Fruit fly (Drosophila melanogaster) whole organism, adult: ENCODE data around the gene CG3841.
A peak's percentile ranks its signal among the peaks of the same experiment; 100 is the strongest.

Source experiments
- CG11617 ChIP-seq: fragments of 200-800 bp; sonication (Bioruptor generic); optimal IDR thresholded peaks from 2 replicates; lab custom pipeline; 2017; ENCODE audit warnings: mild to moderate bottlenecking, missing biosample characterization, missing genetic modification reagents, missing genetic modification characterization
- CG12768 ChIP-seq: fragments of 200-800 bp; sonication (Bioruptor generic); optimal IDR thresholded peaks from 2 replicates; lab custom pipeline; 2017; ENCODE audit warnings: missing biosample characterization, missing genetic modification characterization, mild to moderate bottlenecking, moderate library complexity, missing genetic modification reagents
- CG14711 ChIP-seq: fragments of 200-800 bp; sonication (Bioruptor generic); optimal IDR thresholded peaks from 2 replicates; lab custom pipeline; 2018; ENCODE audit warnings: missing biosample characterization, mild to moderate bottlenecking, missing genetic modification characterization, moderate library complexity
- CG1620 ChIP-seq: fragments of 200-800 bp; sonication (Bioruptor generic); optimal IDR thresholded peaks from 2 replicates; lab custom pipeline; 2016; ENCODE audit warnings: missing biosample characterization, missing genetic modification characterization
- CG33017 ChIP-seq: fragments of 200-800 bp; sonication (Bioruptor generic); optimal IDR thresholded peaks from 2 replicates; lab custom pipeline; 2018; ENCODE audit warnings: missing biosample characterization, mild to moderate bottlenecking, missing genetic modification characterization, moderate library complexity
- CG5204 ChIP-seq: fragments of 200-800 bp; sonication (Bioruptor generic); optimal IDR thresholded peaks from 2 replicates; lab custom pipeline; 2016; ENCODE audit warnings: missing biosample characterization, missing genetic modification characterization
- CG7045 ChIP-seq: fragments of 200-800 bp; sonication (Bioruptor generic); optimal IDR thresholded peaks from 2 replicates; lab custom pipeline; 2017; ENCODE audit warnings: missing biosample characterization, mild to moderate bottlenecking, missing genetic modification characterization
- CG7101 ChIP-seq: fragments of 200-800 bp; sonication (Bioruptor generic); optimal IDR thresholded peaks from 2 replicates; lab custom pipeline; 2018; ENCODE audit warnings: missing biosample characterization, mild to moderate bottlenecking, missing genetic modification characterization, moderate library complexity
- Clk ChIP-seq: fragments of 200-800 bp; sonication (Bioruptor generic); optimal IDR thresholded peaks from 2 replicates; lab custom pipeline; 2017; ENCODE audit warnings: missing biosample characterization, missing genetic modification characterization
- Crg-1 ChIP-seq: fragments of 200-800 bp; sonication (Bioruptor generic); optimal IDR thresholded peaks from 2 replicates; lab custom pipeline; 2016; ENCODE audit warnings: missing biosample characterization, missing genetic modification characterization
- Hr96 ChIP-seq: fragments of 200-800 bp; sonication (Bioruptor generic); optimal IDR thresholded peaks from 2 replicates; lab custom pipeline; 2016; ENCODE audit warnings: missing biosample characterization, missing genetic modification characterization
- Mnt ChIP-seq: fragments of 200-800 bp; sonication (Bioruptor generic); optimal IDR thresholded peaks from 2 replicates; lab custom pipeline; 2016; ENCODE audit warnings: missing biosample characterization, mild to moderate bottlenecking, missing genetic modification characterization
- bab1 ChIP-seq: fragments of 200-800 bp; sonication (Bioruptor generic); optimal IDR thresholded peaks from 3 replicates; lab custom pipeline; 2019; ENCODE audit warnings: missing biosample characterization, mild to moderate bottlenecking, missing genetic modification characterization, moderate library complexity
- cic ChIP-seq: fragments of 200-800 bp; sonication (Bioruptor generic); optimal IDR thresholded peaks from 2 replicates; lab custom pipeline; 2017; ENCODE audit warnings: missing biosample characterization, mild to moderate bottlenecking, missing genetic modification characterization, moderate library complexity
- cnc ChIP-seq, 2 experiments: fragments of >200 bp; optimal IDR thresholded peaks; 2 replicates each; lab custom pipeline; 2017
- kay ChIP-seq: fragments of 200-800 bp; sonication (Bioruptor generic); peaks from one replicate; lab custom pipeline; 2016; ENCODE audit warnings: missing biosample characterization, missing genetic modification characterization, borderline replicate concordance
- ovo ChIP-seq: fragments of 200-800 bp; sonication (Bioruptor generic); optimal IDR thresholded peaks from 2 replicates; lab custom pipeline; 2016; ENCODE audit warnings: missing biosample characterization, missing genetic modification characterization
- pad ChIP-seq: fragments of 200-800 bp; sonication (Bioruptor generic); optimal IDR thresholded peaks from 3 replicates; lab custom pipeline; 2017; ENCODE audit warnings: missing biosample characterization, missing genetic modification characterization, mild to moderate bottlenecking, moderate library complexity, missing genetic modification reagents
- tj ChIP-seq: fragments of 200-800 bp; sonication (Bioruptor generic); optimal IDR thresholded peaks from 3 replicates; lab custom pipeline; 2017; ENCODE audit warnings: missing biosample characterization, mild to moderate bottlenecking, missing genetic modification characterization, moderate library complexity
- toe ChIP-seq: fragments of 200-800 bp; sonication (Bioruptor generic); optimal IDR thresholded peaks from 2 replicates; lab custom pipeline; 2016; ENCODE audit warnings: missing biosample characterization, missing genetic modification characterization

CG3841 gene

dm6 chr2L:9600772-9601171 is 11.5 kb downstream of the CG3841 start, which contains the start of gene CG4382:
CG4382 (minus strand) TSS chr2L:9600872.
- no peak for TF ChIP-seq bab1 (GFP tag; lab: Kevin White, UChicago)
- TF ChIP-seq Clk (GFP tag; lab: Kevin White, UChicago): no peak
- no peak for TF ChIP-seq CG7101 (tag; lab: Kevin White, UChicago)
- no peak for TF ChIP-seq CG11617 (GFP tag; lab: Kevin White, UChicago)
- no peak for TF ChIP-seq toe (GFP tag; lab: Kevin White, UChicago)
- no peak for TF ChIP-seq Crg-1
- TF ChIP-seq cnc (optimal IDR thresholded peaks at IDR 0.05; lab: Kevin White, UChicago): no peak
- TF ChIP-seq CG33017: no peak
- TF ChIP-seq kay (GFP tag; lab: Kevin White, UChicago): no peak
- no peak for TF ChIP-seq CG5204

- TF ChIP-seq CG11617 (GFP tag; lab: Kevin White, UChicago): no peak
- no peak for TF ChIP-seq toe (GFP tag; lab: Kevin White, UChicago)
- no peak for TF ChIP-seq CG12768 (GFP tag; lab: Kevin White, UChicago)
- TF ChIP-seq Hr96 (GFP tag; lab: Kevin White, UChicago): no peak
- TF ChIP-seq CG7101 (tag; lab: Kevin White, UChicago): no peak
- TF ChIP-seq ovo (GFP tag; lab: Kevin White, UChicago): no peak
- no peak for TF ChIP-seq kay (GFP tag; lab: Kevin White, UChicago)
- TF ChIP-seq CG14711: no peak
- no peak for TF ChIP-seq tj (GFP tag; lab: Kevin White, UChicago)
- no peak for TF ChIP-seq Clk (GFP tag; lab: Kevin White, UChicago)
- TF ChIP-seq cnc (optimal IDR thresholded peaks at IDR 0.05; lab: Kevin White, UChicago): no peak
- TF ChIP-seq Crg-1: no peak
These were observed 11.9 kb downstream of the CG3841 start for dm6 chr2L:9601220-9601619.

- no peak for TF ChIP-seq CG11617 (GFP tag; lab: Kevin White, UChicago)
- TF ChIP-seq CG7045: no peak
- no peak for TF ChIP-seq CG7101 (tag; lab: Kevin White, UChicago)
- TF ChIP-seq cnc (optimal IDR thresholded peaks at IDR 0.05; lab: Kevin White, UChicago): no peak
- TF ChIP-seq ovo (GFP tag; lab: Kevin White, UChicago): no peak
These were observed 12.8 kb downstream of the CG3841 start for dm6 chr2L:9602103-9602502.

- no peak for TF ChIP-seq ovo (GFP tag; lab: Kevin White, UChicago)
- no peak for TF ChIP-seq cnc (optimal IDR thresholded peaks at IDR 0.05; lab: Kevin White, UChicago)
- TF ChIP-seq cic (GFP tag; lab: Kevin White, UChicago): no peak
- TF ChIP-seq CG7101 (tag; lab: Kevin White, UChicago): no peak
- TF ChIP-seq tj (GFP tag; lab: Kevin White, UChicago): no peak
- TF ChIP-seq CG12768 (GFP tag; lab: Kevin White, UChicago): no peak
These were observed 18.8 kb downstream of the CG3841 start, which contains the start of gene gcm2 for dm6 chr2L:9607997-9608563. gcm2 (plus strand) TSS chr2L:9608562.

- TF ChIP-seq tj (GFP tag; lab: Kevin White, UChicago) (no peak), Clk (GFP tag; lab: Kevin White, UChicago) (no peak), toe (GFP tag; lab: Kevin White, UChicago) (no peak), Crg-1 (no peak), ovo (GFP tag; lab: Kevin White, UChicago) (no peak), CG1620 (GFP tag; lab: Kevin White, UChicago) (no peak), kay (GFP tag; lab: Kevin White, UChicago) (no peak), CG5204 (no peak), pad (GFP tag; lab: Kevin White, UChicago) (no peak), cic (GFP tag; lab: Kevin White, UChicago) (no peak), CG11617 (GFP tag; lab: Kevin White, UChicago) (no peak), CG7101 (tag; lab: Kevin White, UChicago) (no peak), CG12768 (GFP tag; lab: Kevin White, UChicago) (no peak), CG33017 (no peak)
These were observed 20.1 kb downstream of the CG3841 start for dm6 chr2L:9609337-9609856.

dm6 chr2L:9612654-9613005 is 23.4 kb downstream of the CG3841 start:
- no peak for TF ChIP-seq CG7045
- no peak for TF ChIP-seq pad (GFP tag; lab: Kevin White, UChicago)
- TF ChIP-seq toe (GFP tag; lab: Kevin White, UChicago): no peak
- TF ChIP-seq CG33017: no peak
- TF ChIP-seq Clk (GFP tag; lab: Kevin White, UChicago): no peak
- no peak for TF ChIP-seq kay (GFP tag; lab: Kevin White, UChicago)
- TF ChIP-seq CG5204: no peak
- no peak for TF ChIP-seq CG11617 (GFP tag; lab: Kevin White, UChicago)

- TF ChIP-seq pad (GFP tag; lab: Kevin White, UChicago) (no peak), CG7045 (no peak), CG33017 (peak; percentile 64), Clk (GFP tag; lab: Kevin White, UChicago) (no peak), CG5204 (no peak), Mnt (peak; percentile 77), CG14711 (no peak), Hr96 (GFP tag; lab: Kevin White, UChicago) (peak; percentile 65), toe (GFP tag; lab: Kevin White, UChicago) (peak; percentile 30), bab1 (GFP tag; lab: Kevin White, UChicago) (peak; percentile 46), CG11617 (GFP tag; lab: Kevin White, UChicago) (peak; percentile 13), kay (GFP tag; lab: Kevin White, UChicago) (peak; percentile 18), tj (GFP tag; lab: Kevin White, UChicago) (peak; percentile 27), ovo (GFP tag; lab: Kevin White, UChicago) (peak; percentile 48), cnc (optimal IDR thresholded peaks at IDR 0.05; lab: Kevin White, UChicago) (no peak), Crg-1 (peak; percentile 20), CG7101 (tag; lab: Kevin White, UChicago) (no peak), CG1620 (GFP tag; lab: Kevin White, UChicago) (peak; percentile 58), cic (GFP tag; lab: Kevin White, UChicago) (peak; percentile 61), CG12768 (GFP tag; lab: Kevin White, UChicago) (peak; percentile 55)
These were observed 23.9 kb downstream of the CG3841 start, which contains the start of gene Trx2 for dm6 chr2L:9613006-9613690. Trx2 (plus strand) TSS chr2L:9613166.
